Fruit fly (Drosophila melanogaster) whole organism, embryonic: Measurements from ENCODE around the gene Shmt.

Experiments used
- Bdp1 ChIP-seq: fragments of 200-800 bp; sonication (Bioruptor generic); optimal IDR thresholded peaks from 3 replicates; lab custom pipeline; 2016; ENCODE audit warnings: missing biosample characterization, missing genetic modification characterization
- Bgb ChIP-seq: fragments of 200-800 bp; sonication (Bioruptor generic); IDR thresholded peaks from 2 replicates; pipeline ENCODE4 v1.3.6; 2022; ENCODE audit warnings: missing biosample characterization, missing genetic modification characterization; ENCODE audit not compliant: partially characterized antibody
- BtbVII ChIP-seq: fragments of 200-800 bp; sonication (Bioruptor generic); optimal IDR thresholded peaks from 3 replicates; lab custom pipeline; 2017; ENCODE audit warnings: missing biosample characterization, mild to moderate bottlenecking, missing genetic modification characterization
- CG10209 ChIP-seq: fragments of 200-800 bp; sonication (Bioruptor generic); optimal IDR thresholded peaks from 3 replicates; lab custom pipeline; 2017; ENCODE audit warnings: missing biosample characterization, mild to moderate bottlenecking, missing genetic modification characterization, missing genetic modification reagents
- CG12219 ChIP-seq: fragments of 200-800 bp; sonication (Bioruptor generic); optimal IDR thresholded peaks from 3 replicates; lab custom pipeline; 2018; ENCODE audit warnings: missing biosample characterization, mild to moderate bottlenecking, missing genetic modification characterization
- CG14050 ChIP-seq: fragments of 200-800 bp; sonication (Bioruptor generic); IDR thresholded peaks from 3 replicates; pipeline ENCODE4 v1.3.6; 2022; ENCODE audit warnings: missing biosample characterization, missing genetic modification characterization
- CG14441 ChIP-seq: fragments of 200-800 bp; sonication (Bioruptor generic); IDR thresholded peaks from 2 replicates; pipeline ENCODE4 v1.3.6; 2022; ENCODE audit warnings: missing biosample characterization, missing genetic modification characterization
- CG15073 ChIP-seq: fragments of 200-800 bp; sonication (Bioruptor generic); optimal IDR thresholded peaks from 2 replicates; lab custom pipeline; 2016; ENCODE audit warnings: missing biosample characterization, missing genetic modification characterization
- CG1647 ChIP-seq: fragments of 200-800 bp; sonication (Bioruptor generic); optimal IDR thresholded peaks from 3 replicates; lab custom pipeline; 2016; ENCODE audit warnings: missing biosample characterization, missing genetic modification characterization
- CG17568 ChIP-seq: fragments of 200-800 bp; sonication (Bioruptor generic); optimal IDR thresholded peaks from 2 replicates; lab custom pipeline; 2018; ENCODE audit warnings: missing biosample characterization, mild to moderate bottlenecking, missing genetic modification characterization, moderate library complexity
- CG18262 ChIP-seq: fragments of 200-800 bp; optimal IDR thresholded peaks from 3 replicates; lab custom pipeline; 2019; ENCODE audit warnings: missing biosample characterization, mild to moderate bottlenecking, missing genetic modification characterization, moderate library complexity
- CG18619 ChIP-seq: fragments of 200-800 bp; sonication (Bioruptor generic); optimal IDR thresholded peaks from 3 replicates; lab custom pipeline; 2017; ENCODE audit warnings: missing biosample characterization, mild to moderate bottlenecking, missing genetic modification characterization
- CG2712 ChIP-seq: fragments of 200-800 bp; optimal IDR thresholded peaks from 3 replicates; lab custom pipeline; 2019; ENCODE audit warnings: missing biosample characterization, mild to moderate bottlenecking, missing genetic modification characterization, moderate library complexity
- CG3163 ChIP-seq: fragments of 200-800 bp; sonication (Bioruptor generic); optimal IDR thresholded peaks from 3 replicates; lab custom pipeline; 2016; ENCODE audit warnings: missing biosample characterization, missing genetic modification characterization
- CG33557 ChIP-seq: fragments of 200-800 bp; sonication (Bioruptor generic); optimal IDR thresholded peaks from 2 replicates; lab custom pipeline; 2019; ENCODE audit warnings: missing biosample characterization, mild to moderate bottlenecking, missing genetic modification characterization, moderate library complexity
- CG6683 ChIP-seq: fragments of 200-800 bp; sonication (Bioruptor generic); optimal IDR thresholded peaks from 2 replicates; lab custom pipeline; 2017; ENCODE audit warnings: missing biosample characterization, mild to moderate bottlenecking, missing genetic modification characterization, missing genetic modification reagents
- CG6854 ChIP-seq: fragments of 200-800 bp; sonication (Bioruptor generic); optimal IDR thresholded peaks from 3 replicates; lab custom pipeline; 2017; ENCODE audit warnings: missing biosample characterization, mild to moderate bottlenecking, missing genetic modification characterization
- CG9817 ChIP-seq: fragments of 200-800 bp; sonication (Bioruptor generic); optimal IDR thresholded peaks from 2 replicates; lab custom pipeline; 2018; ENCODE audit warnings: missing biosample characterization, mild to moderate bottlenecking, missing genetic modification characterization, moderate library complexity
- Chrac-16 ChIP-seq: fragments of 200-800 bp; sonication (Bioruptor generic); optimal IDR thresholded peaks from 3 replicates; lab custom pipeline; 2016; ENCODE audit warnings: missing biosample characterization, missing genetic modification characterization
- Gsc ChIP-seq: fragments of 200-800 bp; sonication (Bioruptor generic); IDR thresholded peaks from 2 replicates; pipeline ENCODE4 v1.3.6; 2022; ENCODE audit warnings: missing biosample characterization, missing genetic modification characterization
- Hand ChIP-seq: fragments of 200-800 bp; sonication (Bioruptor generic); optimal IDR thresholded peaks from 2 replicates; lab custom pipeline; 2017; ENCODE audit warnings: mild to moderate bottlenecking, missing biosample characterization, missing genetic modification reagents, missing genetic modification characterization
- Lim3 ChIP-seq: fragments of 200-800 bp; sonication (Bioruptor generic); IDR thresholded peaks from 2 replicates; pipeline ENCODE4 v1.3.6; 2022; ENCODE audit warnings: missing biosample characterization, missing genetic modification characterization
- Lpt ChIP-seq: fragments of >200 bp; optimal IDR thresholded peaks from 2 replicates; lab custom pipeline; 2018; ENCODE audit warnings: missing biosample characterization, missing genetic modification characterization
- Mad ChIP-seq: fragments of 200-800 bp; sonication (Bioruptor generic); optimal IDR thresholded peaks from 2 replicates; lab custom pipeline; 2016; ENCODE audit warnings: missing biosample characterization, missing genetic modification characterization
- Meics ChIP-seq: fragments of 200-800 bp; sonication (Bioruptor generic); optimal IDR thresholded peaks from 2 replicates; lab custom pipeline; 2017; ENCODE audit warnings: missing biosample characterization, mild to moderate bottlenecking, missing genetic modification characterization
- NfI ChIP-seq: fragments of 200-800 bp; sonication (Bioruptor generic); optimal IDR thresholded peaks from 3 replicates; lab custom pipeline; 2018; ENCODE audit warnings: missing biosample characterization, mild to moderate bottlenecking, missing genetic modification characterization, moderate library complexity
- Sry-δ ChIP-seq: fragments of 200-800 bp; sonication (Bioruptor generic); optimal IDR thresholded peaks from 2 replicates; lab custom pipeline; 2016; ENCODE audit warnings: missing biosample characterization, missing genetic modification characterization
- TFAM ChIP-seq: fragments of 200-800 bp; sonication (Bioruptor generic); optimal IDR thresholded peaks from 2 replicates; lab custom pipeline; 2017; ENCODE audit warnings: missing biosample characterization, missing genetic modification characterization, inconsistent platforms
- Usf ChIP-seq: fragments of 200-800 bp; sonication (Bioruptor generic); optimal IDR thresholded peaks from 2 replicates; lab custom pipeline; 2017; ENCODE audit warnings: missing genotype, missing biosample characterization, missing genetic modification characterization
- Xrp1 ChIP-seq: fragments of 200-800 bp; sonication (Bioruptor generic); IDR thresholded peaks from 2 replicates; pipeline ENCODE4 v1.3.6; 2022; ENCODE audit warnings: missing biosample characterization, missing genetic modification characterization
- az2 ChIP-seq: fragments of 200-800 bp; sonication (Bioruptor generic); optimal IDR thresholded peaks from 3 replicates; lab custom pipeline; 2016; ENCODE audit warnings: missing biosample characterization, missing genetic modification characterization
- bowl ChIP-seq: fragments of 200-800 bp; sonication (Bioruptor generic); IDR thresholded peaks from 2 replicates; pipeline ENCODE4 v1.3.6; 2022; ENCODE audit warnings: missing biosample characterization, missing genetic modification characterization
- chn ChIP-seq: fragments of 200-800 bp; sonication (Bioruptor generic); optimal IDR thresholded peaks from 2 replicates; lab custom pipeline; 2016; ENCODE audit warnings: missing biosample characterization, missing genetic modification characterization
- disco-r ChIP-seq: fragments of 200-800 bp; sonication (Bioruptor generic); optimal IDR thresholded peaks from 2 replicates; lab custom pipeline; 2016; ENCODE audit warnings: missing biosample characterization, missing genetic modification characterization
- eyg ChIP-seq: fragments of 200-800 bp; sonication (Bioruptor generic); optimal IDR thresholded peaks from 3 replicates; lab custom pipeline; 2016; ENCODE audit warnings: missing biosample characterization, missing genetic modification characterization
- gcm ChIP-seq: fragments of 200-800 bp; sonication (Bioruptor generic); optimal IDR thresholded peaks from 2 replicates; lab custom pipeline; 2019; ENCODE audit warnings: missing biosample characterization, mild to moderate bottlenecking, missing genetic modification characterization, moderate library complexity
- kah ChIP-seq: fragments of 200-800 bp; sonication (Bioruptor generic); optimal IDR thresholded peaks from 2 replicates; lab custom pipeline; 2018; ENCODE audit warnings: missing biosample characterization, mild to moderate bottlenecking, missing genetic modification characterization
- nmo ChIP-seq: fragments of 200-800 bp; sonication (Bioruptor generic); optimal IDR thresholded peaks from 2 replicates; lab custom pipeline; 2018; ENCODE audit warnings: missing biosample characterization, mild to moderate bottlenecking, missing genetic modification characterization, moderate library complexity
- peb ChIP-seq: fragments of 200-800 bp; sonication (Bioruptor generic); IDR thresholded peaks from 2 replicates; pipeline ENCODE4 v1.3.6; 2022; ENCODE audit warnings: missing biosample characterization, missing genetic modification characterization
- pzg ChIP-seq: fragments of 200-800 bp; sonication (Bioruptor generic); optimal IDR thresholded peaks from 3 replicates; lab custom pipeline; 2018; ENCODE audit warnings: missing biosample characterization, mild to moderate bottlenecking, missing genetic modification characterization, moderate library complexity
- sens-2 ChIP-seq: fragments of 200-800 bp; sonication (Bioruptor generic); IDR thresholded peaks from 2 replicates; pipeline ENCODE4 v1.3.6; 2022; ENCODE audit warnings: missing biosample characterization, missing genetic modification characterization
- slp2 ChIP-seq: fragments of 200-800 bp; sonication (Bioruptor generic); optimal IDR thresholded peaks from 2 replicates; lab custom pipeline; 2016; ENCODE audit warnings: missing biosample characterization, missing genetic modification characterization
- sr ChIP-seq: fragments of 200-800 bp; sonication (Bioruptor generic); IDR thresholded peaks from 3 replicates; pipeline ENCODE4 v1.3.6; 2022; ENCODE audit warnings: missing biosample characterization, missing genetic modification characterization
- ssp ChIP-seq: fragments of 200-800 bp; sonication (Bioruptor generic); IDR thresholded peaks from 2 replicates; pipeline ENCODE4 v1.3.6; 2022; ENCODE audit warnings: missing biosample characterization, missing genetic modification characterization
- stwl ChIP-seq: fragments of 200-800 bp; sonication (Bioruptor generic); optimal IDR thresholded peaks from 3 replicates; lab custom pipeline; 2018; ENCODE audit warnings: missing biosample characterization, mild to moderate bottlenecking, missing genetic modification characterization, moderate library complexity
- tio ChIP-seq: fragments of 200-800 bp; sonication (Bioruptor generic); optimal IDR thresholded peaks from 2 replicates; lab custom pipeline; 2017; ENCODE audit warnings: missing biosample characterization, missing genetic modification characterization, inconsistent platforms
- trem ChIP-seq: fragments of 200-800 bp; optimal IDR thresholded peaks from 3 replicates; lab custom pipeline; 2019; ENCODE audit warnings: missing biosample characterization, mild to moderate bottlenecking, missing genetic modification characterization, moderate library complexity
- unc-4 ChIP-seq: fragments of 200-800 bp; sonication (Bioruptor generic); IDR thresholded peaks from 2 replicates; pipeline ENCODE4 v1.3.6; 2022; ENCODE audit warnings: missing biosample characterization, missing genetic modification characterization; ENCODE audit not compliant: partially characterized antibody

The Shmt gene

DNA sequence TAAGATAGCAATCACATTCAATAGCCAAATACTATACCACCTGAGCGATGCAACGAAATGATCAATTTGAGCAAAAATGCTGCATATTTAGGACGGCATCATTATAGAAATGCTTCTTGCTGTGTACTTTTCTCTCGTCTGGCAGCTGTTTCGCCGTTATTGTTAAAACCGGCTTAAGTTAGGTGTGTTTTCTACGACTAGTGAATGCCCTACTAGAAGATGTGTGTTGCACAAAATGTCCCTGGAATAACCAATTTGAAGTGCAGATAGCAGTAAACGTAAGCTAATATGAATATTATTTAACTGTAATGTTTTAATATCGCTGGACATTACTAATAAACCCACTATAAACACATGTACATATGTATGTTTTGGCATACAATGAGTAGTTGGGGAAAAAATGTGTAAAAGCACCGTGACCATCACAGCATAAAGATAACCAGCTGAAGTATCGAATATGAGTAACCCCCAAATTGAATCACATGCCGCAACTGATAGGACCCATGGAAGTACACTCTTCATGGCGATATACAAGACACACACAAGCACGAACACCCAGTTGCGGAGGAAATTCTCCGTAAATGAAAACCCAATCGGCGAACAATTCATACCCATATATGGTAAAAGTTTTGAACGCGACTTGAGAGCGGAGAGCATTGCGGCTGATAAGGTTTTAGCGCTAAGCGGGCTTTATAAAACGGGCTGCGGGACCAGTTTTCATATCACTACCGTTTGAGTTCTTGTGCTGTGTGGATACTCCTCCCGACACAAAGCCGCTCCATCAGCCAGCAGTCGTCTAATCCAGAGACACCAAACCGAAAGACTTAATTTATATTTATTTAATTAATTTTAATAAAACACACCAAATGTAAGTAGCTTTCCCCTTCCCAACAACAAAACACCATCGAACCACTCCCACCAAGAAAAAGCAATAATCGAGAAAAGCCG is 16.2 kb downstream of the Shmt start, which contains the start of gene Act5C:
Act5C (plus strand) TSS at position 716 of the 948 bp plus-strand sequence.
- TF ChIP-seq CG18619 (GFP tag; lab: Kevin White, UChicago) (peak; percentile 90), az2 (GFP tag; lab: Kevin White, UChicago) (peak; percentile 94), disco-r (peak; percentile 92), CG9817 (peak; percentile 87), CG12219 (GFP tag; lab: Kevin White, UChicago) (peak; percentile 94), CG1647 (peak; percentile 92), Sry-δ (GFP tag; lab: Kevin White, UChicago) (peak; percentile 61), bowl (GFP tag; lab: Robert Waterston, UW) (peak; percentile 81), Gsc (peak; percentile 83), CG18262 (peak; percentile 95), gcm (GFP tag; lab: Kevin White, UChicago) (peak; percentile 93), CG6854 (GFP tag; lab: Kevin White, UChicago) (peak; percentile 86), TFAM (GFP tag; lab: Kevin White, UChicago) (peak; percentile 75), kah (GFP tag; lab: Kevin White, UChicago) (peak; percentile 76), stwl (peak; percentile 66), Chrac-16 (peak; percentile 94), tio (GFP tag; lab: Kevin White, UChicago) (peak; percentile 89), CG33557 (GFP tag; lab: Kevin White, UChicago) (peak; percentile 91), eyg (GFP tag; lab: Kevin White, UChicago) (peak; percentile 86), Lpt (GFP tag; lab: Kevin White, UChicago) (no peak), sr (GFP tag; lab: Robert Waterston, UW) (peak; percentile 83; the same call in 2 of the 3 replicates), Mad (peak; percentile 96), sens-2 (GFP tag; lab: Robert Waterston, UW) (peak; percentile 87), CG14050 (GFP tag; lab: Robert Waterston, UW) (peak; percentile 90), trem (tag; lab: Kevin White, UChicago) (peak; percentile 92), BtbVII (GFP tag; lab: Kevin White, UChicago) (peak; percentile 87), Bgb (GFP tag; lab: Robert Waterston, UW) (no peak; the same call in 1 of the 2 replicates), chn (GFP tag; lab: Kevin White, UChicago) (peak; percentile 96), CG3163 (GFP tag; lab: Kevin White, UChicago) (peak; percentile 82), Meics (peak; percentile 93), nmo (GFP tag; lab: Kevin White, UChicago) (peak; percentile 95), peb (GFP tag; lab: Robert Waterston, UW) (peak; percentile 83), pzg (GFP tag; lab: Kevin White, UChicago) (peak; percentile 9), CG15073 (peak; percentile 74), unc-4 (GFP tag; lab: Robert Waterston, UW) (no peak), Lim3 (GFP tag; lab: Robert Waterston, UW) (peak; percentile 69), NfI (peak; percentile 91), CG14441 (GFP tag; lab: Robert Waterston, UW) (peak; percentile 91), Xrp1 (GFP tag; lab: Robert Waterston, UW) (peak; percentile 96), slp2 (GFP tag; lab: Kevin White, UChicago) (peak; percentile 94), CG6683 (GFP tag; lab: Kevin White, UChicago) (peak; percentile 83), CG2712 (tag; lab: Kevin White, UChicago) (peak; percentile 96), CG17568 (GFP tag; lab: Kevin White, UChicago) (peak; percentile 87), ssp (GFP tag; lab: Robert Waterston, UW) (peak; percentile 82), Usf (peak; percentile 86), CG10209 (GFP tag; lab: Kevin White, UChicago) (peak; percentile 93), Bdp1 (GFP tag; lab: Kevin White, UChicago) (peak; percentile 89), Hand (peak; percentile 78)
